Worm (Caenorhabditis elegans) whole organism, young adult: Measurements from ENCODE around the gene F23H12.5.

Experiments
- B0019.2 ChIP-seq: fragments of 200-800 bp; sonication (Bioruptor generic); conservative IDR thresholded peaks from 2 replicates; pipeline ENCODE4 v1.3.6; 2022; ENCODE audit warnings: missing genetic modification reagents, missing genetic modification characterization, missing compliant biosample characterization
- B0336.3 ChIP-seq: fragments of 200-800 bp; sonication (Bioruptor generic); IDR thresholded peaks from 2 replicates; pipeline ENCODE4 v1.3.6; 2022; ENCODE audit warnings: missing genetic modification characterization, missing compliant biosample characterization
- D2030.7 ChIP-seq: fragments of 200-800 bp; sonication (Bioruptor generic); IDR thresholded peaks from 2 replicates; pipeline ENCODE4 v1.3.6; 2022; ENCODE audit warnings: missing genetic modification reagents, missing genetic modification characterization, missing compliant biosample characterization
- F10E7.11 ChIP-seq: sonication (generic microtip); optimal IDR thresholded peaks from 2 replicates; lab custom pipeline; 2017; ENCODE audit warnings: mild to moderate bottlenecking, missing genetic modification characterization, moderate library complexity, missing compliant biosample characterization
- F22D6.2 ChIP-seq: sonication (generic microtip); optimal IDR thresholded peaks from 2 replicates; lab custom pipeline; 2016; ENCODE audit warnings: mild to moderate bottlenecking, missing genetic modification characterization, missing compliant biosample characterization
- F37B4.10 ChIP-seq: fragments of 200-800 bp; sonication (Bioruptor generic); IDR thresholded peaks from 2 replicates; pipeline ENCODE4 v1.3.6; 2022; ENCODE audit warnings: missing genetic modification characterization, missing compliant biosample characterization
- F57A8.1 ChIP-seq: fragments of 200-800 bp; sonication (Bioruptor generic); optimal IDR thresholded peaks from 2 replicates; lab custom pipeline; 2018; ENCODE audit warnings: mild to moderate bottlenecking, missing genetic modification characterization, moderate library complexity, missing compliant biosample characterization
- K11D2.4 ChIP-seq: fragments of 200-800 bp; sonication (Bioruptor generic); IDR thresholded peaks from 2 replicates; pipeline ENCODE4 v1.3.6; 2022; ENCODE audit warnings: missing genetic modification reagents, missing genetic modification characterization, missing compliant biosample characterization
- T26A5.8 ChIP-seq: sonication (generic microtip); optimal IDR thresholded peaks from 2 replicates; lab custom pipeline; 2016; ENCODE audit warnings: missing genetic modification characterization, missing compliant biosample characterization
- Y67H2A.10 ChIP-seq: fragments of 200-800 bp; sonication (Bioruptor generic); conservative IDR thresholded peaks from 2 replicates; pipeline ENCODE4 v1.3.6; 2022; ENCODE audit warnings: missing genetic modification reagents, missing genetic modification characterization, missing compliant biosample characterization
- ama-1 ChIP-seq, 3 experiments: fragments of 150-350 bp in 1 of 3; sonication (generic microtip) in 2 of 3; optimal IDR thresholded peaks; 2 replicates each; lab custom pipeline; 2014 to 2018; ENCODE audit warnings: missing biosample characterization in 2 of 3, missing genetic modification characterization in 2 of 3, missing genetic modification reagents in 2 of 3
- aptf-3 ChIP-seq: fragments of 200-800 bp; sonication (Bioruptor generic); IDR thresholded peaks from 2 replicates; pipeline ENCODE4 v1.3.6; 2022; ENCODE audit warnings: missing genetic modification characterization, missing compliant biosample characterization
- attf-5 ChIP-seq: fragments of 200-800 bp; sonication (Bioruptor generic); optimal IDR thresholded peaks from 2 replicates; lab custom pipeline; 2018; ENCODE audit warnings: mild to moderate bottlenecking, missing genetic modification characterization, missing compliant biosample characterization
- attf-6 ChIP-seq: fragments of 200-800 bp; sonication (Bioruptor generic); IDR thresholded peaks from 2 replicates; pipeline ENCODE4 v1.3.6; 2022; ENCODE audit warnings: missing genetic modification reagents, missing genetic modification characterization, missing compliant biosample characterization
- cebp-1 ChIP-seq, 2 experiments: fragments of 200-800 bp in 1 of 2; sonication (Bioruptor generic) in 1 of 2; sonication (generic microtip) in 1 of 2; IDR thresholded peaks in 1 of 2; optimal IDR thresholded peaks in 1 of 2; 2 replicates each; pipeline versions ENCODE4 v1.3.6 to Lab custom; 2017 to 2022; ENCODE audit warnings: missing compliant biosample characterization in 2 of 2, missing genetic modification characterization in 2 of 2, mild to moderate bottlenecking in 1 of 2, missing genetic modification reagents in 1 of 2, moderate library complexity in 1 of 2
- ceh-100 ChIP-seq: fragments of 200-800 bp; sonication (Bioruptor generic); IDR thresholded peaks from 2 replicates; pipeline ENCODE4 v1.3.6; 2022; ENCODE audit warnings: missing genetic modification reagents, missing genetic modification characterization, missing compliant biosample characterization
- ceh-40 ChIP-seq: fragments of 200-800 bp; sonication (Bioruptor generic); IDR thresholded peaks from 2 replicates; pipeline ENCODE4 v1.3.6; 2022; ENCODE audit warnings: missing genetic modification characterization, missing compliant biosample characterization
- ceh-91 ChIP-seq: fragments of 200-800 bp; sonication (Bioruptor generic); IDR thresholded peaks from 2 replicates; pipeline ENCODE4 v1.3.6; 2022; ENCODE audit warnings: missing genetic modification reagents, missing genetic modification characterization, missing compliant biosample characterization
- dpl-1 ChIP-seq: fragments of 150-350 bp; optimal IDR thresholded peaks from 2 replicates; lab custom pipeline; 2014; ENCODE audit warnings: missing biosample characterization, missing genetic modification reagents, missing genetic modification characterization
- egrh-3 ChIP-seq: fragments of 200-800 bp; sonication (Bioruptor generic); IDR thresholded peaks from 2 replicates; pipeline ENCODE4 v1.3.6; 2022; ENCODE audit warnings: missing genetic modification reagents, missing genetic modification characterization, missing compliant biosample characterization
- ekl-4 ChIP-seq: fragments of 200-800 bp; sonication (Bioruptor generic); IDR thresholded peaks from 2 replicates; pipeline ENCODE4 v1.3.6; 2022; ENCODE audit warnings: missing genetic modification reagents, missing genetic modification characterization, missing compliant biosample characterization
- hlh-12 ChIP-seq: sonication (generic microtip); optimal IDR thresholded peaks from 2 replicates; lab custom pipeline; 2016; ENCODE audit warnings: missing genetic modification characterization, missing compliant biosample characterization
- lin-26 ChIP-seq: fragments of 200-800 bp; sonication (Bioruptor generic); IDR thresholded peaks from 2 replicates; pipeline ENCODE4 v1.3.6; 2022; ENCODE audit warnings: missing genetic modification reagents, missing genetic modification characterization, missing compliant biosample characterization
- lin-54 ChIP-seq: fragments of 200-800 bp; sonication (Bioruptor generic); optimal IDR thresholded peaks from 2 replicates; lab custom pipeline; 2018; ENCODE audit warnings: mild to moderate bottlenecking, missing genetic modification characterization, missing compliant biosample characterization
- madf-10 ChIP-seq: sonication (generic microtip); optimal IDR thresholded peaks from 2 replicates; lab custom pipeline; 2016; ENCODE audit warnings: mild to moderate bottlenecking, missing genetic modification characterization, missing compliant biosample characterization
- madf-8 ChIP-seq: fragments of 200-800 bp; sonication (Bioruptor generic); conservative IDR thresholded peaks from 2 replicates; pipeline ENCODE4 v1.3.6; 2022; ENCODE audit warnings: missing genetic modification reagents, missing genetic modification characterization, missing compliant biosample characterization
- mcd-1 ChIP-seq: fragments of 200-800 bp; sonication (Bioruptor generic); IDR thresholded peaks from 2 replicates; pipeline ENCODE4 v1.3.6; 2022; ENCODE audit warnings: missing genetic modification reagents, missing genetic modification characterization, missing compliant biosample characterization
- nfya-1 ChIP-seq: sonication (generic microtip); optimal IDR thresholded peaks from 2 replicates; lab custom pipeline; 2017; ENCODE audit warnings: antibody characterized with exemption, missing compliant biosample characterization, missing genetic modification characterization, borderline replicate concordance; ENCODE audit not compliant: insufficient read depth
- pha-4 ChIP-seq: fragments of 150-350 bp; sonication (generic microtip); optimal IDR thresholded peaks from 2 replicates; lab custom pipeline; 2014; ENCODE audit warnings: missing biosample characterization, missing genetic modification reagents, missing genetic modification characterization
- snpc-3.4 ChIP-seq: sonication (generic microtip); optimal IDR thresholded peaks from 2 replicates; lab custom pipeline; 2017; ENCODE audit warnings: missing genetic modification characterization, mild to moderate bottlenecking, missing compliant biosample characterization, antibody characterized with exemption, moderate library complexity, missing genotype, missing genetic modification reagents
- snpc-4 ChIP-seq, 5 experiments: fragments of 150-350 bp in 1 of 5; sonication (generic microtip) in 4 of 5; optimal IDR thresholded peaks; 2 replicates each; lab custom pipeline; 2014 to 2018; ENCODE audit warnings: missing genetic modification characterization in 5 of 5, missing biosample characterization in 3 of 5, antibody characterized with exemption in 2 of 5, mild to moderate bottlenecking in 2 of 5, missing compliant biosample characterization in 2 of 5, missing genotype in 2 of 5, moderate library complexity in 2 of 5, missing genetic modification reagents in 1 of 5
- sptf-2 ChIP-seq: fragments of 200-800 bp; sonication (Bioruptor generic); optimal IDR thresholded peaks from 2 replicates; lab custom pipeline; 2018; ENCODE audit warnings: mild to moderate bottlenecking, missing genetic modification characterization, missing compliant biosample characterization
- tbp1 ChIP-seq: fragments of 200-800 bp; sonication (Bioruptor generic); optimal IDR thresholded peaks from 2 replicates; lab custom pipeline; 2018; ENCODE audit warnings: mild to moderate bottlenecking, missing genetic modification characterization, missing compliant biosample characterization
- zfh-2 ChIP-seq: fragments of 200-800 bp; sonication (Bioruptor generic); conservative IDR thresholded peaks from 2 replicates; pipeline ENCODE4 v1.3.6; 2022; ENCODE audit warnings: missing genetic modification reagents, missing genetic modification characterization, missing compliant biosample characterization
- ztf-18 ChIP-seq: sonication (generic microtip); optimal IDR thresholded peaks from 2 replicates; lab custom pipeline; 2016; ENCODE audit warnings: missing genotype, mild to moderate bottlenecking, missing genetic modification characterization, missing compliant biosample characterization
- ztf-22 ChIP-seq: fragments of 200-800 bp; sonication (Bioruptor generic); optimal IDR thresholded peaks from 2 replicates; lab custom pipeline; 2018; ENCODE audit warnings: mild to moderate bottlenecking, missing genetic modification characterization, moderate library complexity, missing compliant biosample characterization
- ztf-28 ChIP-seq: fragments of 200-800 bp; sonication (Bioruptor generic); IDR thresholded peaks from 2 replicates; pipeline ENCODE4 v1.3.6; 2022; ENCODE audit warnings: missing genetic modification reagents, missing genetic modification characterization, missing compliant biosample characterization
- ztf-3 ChIP-seq: fragments of 200-800 bp; sonication (Bioruptor generic); optimal IDR thresholded peaks from 2 replicates; lab custom pipeline; 2018; ENCODE audit warnings: mild to moderate bottlenecking, missing genetic modification characterization, missing compliant biosample characterization

The F23H12.5 gene

DNA sequence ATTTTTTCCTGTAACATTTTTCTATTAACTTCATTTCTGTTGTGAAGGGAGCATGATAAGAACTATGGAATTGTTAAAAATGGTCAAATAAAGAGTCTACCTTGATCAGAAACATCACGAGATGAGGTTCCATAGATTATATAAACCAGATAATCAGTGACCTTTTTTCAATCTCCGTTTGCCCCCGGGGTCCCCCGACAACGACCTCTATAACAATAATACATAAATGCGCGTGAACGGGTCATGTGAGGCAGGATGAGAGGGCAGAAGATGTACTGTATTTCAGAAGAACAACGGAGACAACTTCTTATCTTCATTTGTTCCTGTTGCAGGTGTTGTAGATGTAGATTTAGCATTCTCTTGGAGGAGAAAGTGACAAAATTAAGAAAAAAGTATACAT is 6.6 kb upstream of the F23H12.5 start:
- TF ChIP-seq hlh-12 (no peak), lin-26 (GFP tag; lab: Robert Waterston, UW) (0 out of 2 replicates have a peak, but pooled peaks have one; percentile 12), ama-1 (optimal IDR thresholded peaks at IDR 0.05; lab: Kevin White, UChicago) (no peak), ama-1 (GFP tag; optimal IDR thresholded peaks at IDR 0.05; lab: Kevin White, UChicago) (no peak), ztf-18 (tag; lab: Kevin White, UChicago) (no peak), attf-5 (GFP tag; lab: Kevin White, UChicago) (no peak), madf-10 (tag; lab: Kevin White, UChicago) (no peak)

DNA sequence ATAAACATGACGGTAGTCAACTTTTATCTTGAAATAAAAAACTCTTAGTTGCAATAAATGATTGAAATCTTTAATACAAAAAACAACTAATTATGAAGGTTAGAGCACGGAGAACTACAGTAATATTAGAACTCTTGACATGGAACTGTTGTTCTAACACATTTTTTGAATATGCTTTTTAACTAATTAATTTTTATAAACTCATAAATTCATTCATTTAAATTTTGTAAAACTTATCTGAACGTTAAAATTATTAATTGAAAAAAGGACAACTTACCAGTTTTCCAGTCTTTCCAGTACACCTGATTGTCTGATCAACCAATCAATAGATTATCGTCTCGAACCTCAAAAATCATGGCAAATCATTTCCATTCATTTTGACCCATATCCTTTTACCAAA is 6.0 kb upstream of the F23H12.5 start, which contains the start of gene sqt-3:
Gene sqt-3 (plus strand): TSS at position 301 of the 400 bp plus-strand sequence.
- TF ChIP-seq snpc-3.4 (tag; lab: Kevin White, UChicago) (no peak), Y67H2A.10 (GFP tag; lab: Robert Waterston, UW) (no peak), B0336.3 (GFP tag; lab: Robert Waterston, UW) (no peak), tbp1 (no peak), pha-4 (tag; lab: Kevin White, UChicago) (no peak), madf-8 (GFP tag; lab: Robert Waterston, UW) (no peak), dpl-1 (GFP tag; lab: Kevin White, UChicago) (no peak), lin-54 (GFP tag; lab: Kevin White, UChicago) (no peak), lin-26 (GFP tag; lab: Robert Waterston, UW) (no peak), F57A8.1 (no peak), F37B4.10 (GFP tag; lab: Robert Waterston, UW) (no peak), F22D6.2 (tag; lab: Kevin White, UChicago) (no peak), snpc-4 (GFP tag; optimal IDR thresholded peaks at IDR 0.05; lab: Kevin White, UChicago) (no peak), snpc-4 (tag; optimal IDR thresholded peaks at IDR 0.05; lab: Kevin White, UChicago) (no peak), sptf-2 (GFP tag; lab: Kevin White, UChicago) (no peak)

DNA sequence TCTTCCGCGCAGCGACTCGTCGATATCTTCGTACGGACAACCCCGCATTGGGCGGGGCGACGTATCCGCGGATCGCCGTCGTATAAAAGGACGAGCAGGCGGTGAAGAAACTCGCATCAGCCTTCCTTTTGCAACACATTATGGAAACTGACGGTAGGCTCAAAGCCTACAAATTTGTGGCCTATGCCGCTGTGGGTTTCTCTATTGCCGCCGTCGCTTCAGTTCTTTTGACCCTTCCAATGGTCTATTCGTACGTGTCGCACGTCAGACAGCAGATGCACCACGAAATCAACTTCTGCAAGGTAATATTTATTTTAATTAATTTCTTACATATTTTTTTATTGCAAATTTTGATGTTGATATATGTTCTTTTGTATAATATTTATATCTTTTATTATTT is 5.6 kb upstream of the F23H12.5 start:
- TF ChIP-seq attf-6 (GFP tag; lab: Robert Waterston, UW) = 0 out of 2 replicates have a peak, but pooled peaks have one; percentile 17
- no peak for TF ChIP-seq T26A5.8 (tag; lab: Kevin White, UChicago)

DNA sequence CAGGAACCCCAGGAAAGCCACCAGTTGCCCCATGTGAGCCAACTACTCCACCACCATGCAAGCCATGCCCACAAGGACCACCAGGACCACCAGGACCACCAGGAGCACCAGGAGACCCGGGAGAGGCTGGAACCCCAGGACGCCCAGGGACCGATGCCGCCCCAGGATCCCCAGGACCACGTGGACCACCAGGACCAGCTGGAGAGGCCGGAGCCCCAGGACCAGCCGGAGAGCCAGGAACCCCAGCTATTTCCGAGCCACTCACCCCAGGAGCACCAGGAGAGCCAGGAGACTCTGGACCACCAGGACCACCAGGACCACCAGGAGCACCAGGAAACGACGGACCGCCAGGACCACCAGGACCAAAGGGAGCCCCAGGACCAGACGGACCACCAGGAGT is 4.9 kb upstream of the F23H12.5 start:
- TF ChIP-seq ztf-28 (GFP tag; lab: Robert Waterston, UW) = 0 out of 2 replicates have a peak, but pooled peaks have one; percentile 47
- TF ChIP-seq F10E7.11 (tag; lab: Kevin White, UChicago) = no peak
- TF ChIP-seq mcd-1 (GFP tag; lab: Robert Waterston, UW) = peak; percentile 52; the same call in 1 of the 2 replicates
- no peak for TF ChIP-seq ztf-3 (GFP tag; lab: Kevin White, UChicago)
- TF ChIP-seq ceh-91 = no peak
- TF ChIP-seq zfh-2 (GFP tag; lab: Robert Waterston, UW) = peak; percentile 97
- TF ChIP-seq madf-8 (GFP tag; lab: Robert Waterston, UW) = no peak
- peak; percentile 99 for TF ChIP-seq egrh-3 (GFP tag; lab: Robert Waterston, UW)
- no peak for TF ChIP-seq ceh-40 (GFP tag; lab: Robert Waterston, UW)
- TF ChIP-seq ztf-22 (GFP tag; lab: Kevin White, UChicago) = no peak

DNA sequence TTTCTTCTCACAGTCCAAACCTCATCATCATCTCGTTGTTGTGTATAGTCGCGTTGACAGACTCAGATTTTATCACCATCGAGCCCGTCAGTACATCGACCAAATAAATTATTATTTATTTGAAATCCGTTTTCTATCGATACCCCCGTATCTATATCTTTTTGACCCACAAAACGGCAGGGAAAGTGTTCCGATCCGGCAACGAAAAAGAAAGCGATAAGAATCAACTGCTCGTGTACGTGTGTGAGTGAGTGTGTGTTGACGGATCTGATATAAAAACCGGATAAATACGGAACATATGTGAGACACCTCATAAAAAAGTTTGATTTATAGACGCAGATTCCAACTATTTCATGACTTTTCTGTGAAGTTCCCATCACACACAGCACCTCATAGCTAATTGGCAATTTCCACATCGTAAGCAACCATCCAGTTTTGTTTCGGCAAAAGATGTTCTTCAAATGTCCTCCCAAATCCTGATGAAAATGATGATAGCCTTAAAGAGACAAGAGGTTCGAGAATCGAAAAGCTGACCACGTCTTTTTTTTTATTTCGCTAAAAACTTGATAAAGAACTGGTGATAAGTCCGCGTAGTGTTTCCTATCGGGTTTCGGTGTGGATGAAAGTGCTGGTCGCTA is 4.1 kb upstream of the F23H12.5 start:
- TF ChIP-seq aptf-3 (GFP tag; lab: Robert Waterston, UW) (no peak), lin-54 (GFP tag; lab: Kevin White, UChicago) (no peak), ceh-100 (no peak), nfya-1 (tag; lab: Kevin White, UChicago) (no peak), D2030.7 (no peak), ekl-4 (no peak), B0019.2 (GFP tag; lab: Robert Waterston, UW) (no peak), K11D2.4 (GFP tag; lab: Robert Waterston, UW) (no peak), cebp-1 (GFP tag; IDR thresholded peaks at IDR 0.05; lab: Robert Waterston, UW) (no peak), cebp-1 (tag; optimal IDR thresholded peaks at IDR 0.05; lab: Kevin White, UChicago) (no peak)
